Worm (Caenorhabditis elegans) whole organism, young adult: ENCODE data around the gene C17E7.9.

Experiments
- B0019.2 ChIP-seq: fragments of 200-800 bp; sonication (Bioruptor generic); conservative IDR thresholded peaks from 2 replicates; pipeline ENCODE4 v1.3.6; 2022; ENCODE audit warnings: missing genetic modification reagents, missing genetic modification characterization, missing compliant biosample characterization
- ama-1 ChIP-seq, 3 experiments: fragments of 150-350 bp in 1 of 3; sonication (generic microtip) in 2 of 3; optimal IDR thresholded peaks; 2 replicates each; lab custom pipeline; 2014 to 2018; ENCODE audit warnings: missing biosample characterization in 2 of 3, missing genetic modification characterization in 2 of 3, missing genetic modification reagents in 2 of 3
- attf-5 ChIP-seq: fragments of 200-800 bp; sonication (Bioruptor generic); optimal IDR thresholded peaks from 2 replicates; lab custom pipeline; 2018; ENCODE audit warnings: mild to moderate bottlenecking, missing genetic modification characterization, missing compliant biosample characterization
- ccch-3 ChIP-seq: fragments of 200-800 bp; sonication (Bioruptor generic); optimal IDR thresholded peaks from 2 replicates; lab custom pipeline; 2018; ENCODE audit warnings: mild to moderate bottlenecking, missing genetic modification characterization, missing compliant biosample characterization
- him-1 ChIP-seq: sonication (generic microtip); optimal IDR thresholded peaks from 2 replicates; lab custom pipeline; 2016; ENCODE audit warnings: missing genotype, missing genetic modification reagents, missing genetic modification characterization, missing compliant biosample characterization
- lin-35 ChIP-seq, 3 experiments: fragments of 150-350 bp in 2 of 3; sonication (generic microtip) in 1 of 3; optimal IDR thresholded peaks; 2 replicates each; lab custom pipeline; 2014 to 2018; ENCODE audit warnings: missing biosample characterization in 3 of 3, missing genetic modification characterization in 3 of 3, missing genetic modification reagents in 3 of 3
- madf-6 ChIP-seq: fragments of 200-800 bp; sonication (Bioruptor generic); IDR thresholded peaks from 2 replicates; pipeline ENCODE4 v1.3.6; 2022; ENCODE audit warnings: missing genetic modification reagents, missing genetic modification characterization, missing compliant biosample characterization
- pha-4 ChIP-seq: fragments of 150-350 bp; sonication (generic microtip); optimal IDR thresholded peaks from 2 replicates; lab custom pipeline; 2014; ENCODE audit warnings: missing biosample characterization, missing genetic modification reagents, missing genetic modification characterization
- sptf-2 ChIP-seq: fragments of 200-800 bp; sonication (Bioruptor generic); optimal IDR thresholded peaks from 2 replicates; lab custom pipeline; 2018; ENCODE audit warnings: mild to moderate bottlenecking, missing genetic modification characterization, missing compliant biosample characterization
- unc-62 ChIP-seq: fragments of 150-350 bp; optimal IDR thresholded peaks from 2 replicates; lab custom pipeline; 2014; ENCODE audit warnings: missing biosample characterization, missing genetic modification reagents, missing genetic modification characterization

DNA sequence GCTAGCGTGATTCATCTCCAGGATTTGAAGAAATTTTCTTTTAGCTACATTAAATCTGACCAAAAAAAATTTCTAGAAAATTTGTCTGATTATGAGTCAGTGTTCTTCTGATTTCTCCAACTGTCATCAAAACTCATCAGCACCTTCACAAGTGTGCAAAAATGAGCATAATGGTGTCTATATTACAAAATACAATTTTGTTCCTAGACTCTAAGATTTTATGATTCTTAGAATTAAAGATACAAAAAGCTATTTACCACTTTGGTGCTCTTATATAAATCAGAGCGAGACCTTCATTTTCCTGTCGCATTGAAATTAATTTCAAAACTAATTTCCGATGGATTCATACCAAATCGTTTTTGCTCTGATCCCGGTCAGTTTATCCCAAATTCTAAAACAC, 21.8 kb upstream of the C17E7.9 start, which contains the start of gene srx-68:
- TF ChIP-seq unc-62 (GFP tag; lab: Kevin White, UChicago) (no peak), B0019.2 (no peak), him-1 (tag; lab: Kevin White, UChicago) (no peak), pha-4 (tag; lab: Kevin White, UChicago) (no peak), ama-1 (optimal IDR thresholded peaks at IDR 0.05; lab: Kevin White, UChicago) (no peak), ama-1 (GFP tag; optimal IDR thresholded peaks at IDR 0.05; lab: Kevin White, UChicago) (no peak), sptf-2 (no peak), madf-6 (GFP tag; lab: Robert Waterston, UW) (no peak), attf-5 (GFP tag; lab: Kevin White, UChicago) (no peak), lin-35 (GFP tag; optimal IDR thresholded peaks at IDR 0.05; lab: Kevin White, UChicago) (no peak), ccch-3 (no peak)
